Worm (Caenorhabditis elegans) whole organism, late embryonic: ENCODE results near the gene twk-11.

ENCODE experiments used
- elt-2 ChIP-seq: sonication (generic microtip); optimal IDR thresholded peaks from 2 replicates; lab custom pipeline; 2016; ENCODE audit warnings: missing genetic modification reagents, missing genetic modification characterization, missing compliant biosample characterization
- fax-1 ChIP-seq: sonication (generic microtip); optimal IDR thresholded peaks from 2 replicates; lab custom pipeline; 2016; ENCODE audit warnings: missing genotype, missing genetic modification characterization, missing compliant biosample characterization
- fkh-10 ChIP-seq: fragments of 150-350 bp; optimal IDR thresholded peaks from 2 replicates; lab custom pipeline; 2014; ENCODE audit warnings: missing biosample characterization, missing genetic modification reagents, missing genetic modification characterization
- hlh-13 ChIP-seq: fragments of 200-800 bp; sonication (Bioruptor generic); optimal IDR thresholded peaks from 2 replicates; lab custom pipeline; 2018; ENCODE audit warnings: mild to moderate bottlenecking, missing genetic modification characterization, missing compliant biosample characterization
- npax-4 ChIP-seq: sonication (generic microtip); optimal IDR thresholded peaks from 2 replicates; lab custom pipeline; 2016; ENCODE audit warnings: missing genetic modification characterization, missing compliant biosample characterization
- odd-2 ChIP-seq: sonication (generic microtip); optimal IDR thresholded peaks from 2 replicates; lab custom pipeline; 2017; ENCODE audit warnings: antibody characterized with exemption, mild to moderate bottlenecking, missing genetic modification characterization, missing compliant biosample characterization
- syd-9 ChIP-seq: sonication (generic microtip); optimal IDR thresholded peaks from 2 replicates; lab custom pipeline; 2016; ENCODE audit warnings: mild to moderate bottlenecking, missing genetic modification characterization, moderate library complexity, missing compliant biosample characterization
- unc-3 ChIP-seq, 2 experiments: fragments of 200-800 bp in 1 of 2; sonication (Bioruptor generic) in 1 of 2; sonication (generic microtip) in 1 of 2; conservative IDR thresholded peaks in 1 of 2; optimal IDR thresholded peaks in 1 of 2; 2 replicates each; pipeline versions ENCODE4 v1.3.6 to Lab custom; 2016 to 2022; ENCODE audit warnings: missing compliant biosample characterization in 2 of 2, missing genetic modification characterization in 2 of 2, missing genetic modification reagents in 1 of 2
- unc-42 ChIP-seq: sonication (generic microtip); optimal IDR thresholded peaks from 2 replicates; lab custom pipeline; 2016; ENCODE audit warnings: missing genotype, missing genetic modification characterization, missing compliant biosample characterization
- ztf-16 ChIP-seq: sonication (generic microtip); optimal IDR thresholded peaks from 2 replicates; lab custom pipeline; 2017; ENCODE audit warnings: missing genetic modification characterization, missing compliant biosample characterization

ce11 chrV:7009461-7009860 lies 26.9 kb downstream of the twk-11 start, which contains the start of gene C33G8.2:
- no peak for TF ChIP-seq syd-9 (tag; lab: Kevin White, UChicago)
- TF ChIP-seq unc-42 (tag; lab: Kevin White, UChicago), result no peak
- TF ChIP-seq npax-4 (tag; lab: Kevin White, UChicago), result no peak
- TF ChIP-seq odd-2 (tag; lab: Kevin White, UChicago), result no peak
- no peak for TF ChIP-seq elt-2 (tag; lab: Kevin White, UChicago)
- TF ChIP-seq hlh-13 (GFP tag; lab: Kevin White, UChicago), result no peak
- no peak for TF ChIP-seq ztf-16
- no peak for TF ChIP-seq fax-1 (tag; lab: Kevin White, UChicago)
- no peak for TF ChIP-seq unc-3 (GFP tag; conservative IDR thresholded peaks at IDR 0.05; lab: Robert Waterston, UW)
- no peak for TF ChIP-seq unc-3 (tag; optimal IDR thresholded peaks at IDR 0.05; lab: Kevin White, UChicago)
- TF ChIP-seq fkh-10 (GFP tag; lab: Kevin White, UChicago), result no peak
